Worm (Caenorhabditis elegans) whole organism, late embryonic: ENCODE data around the gene F29C4.4.

ENCODE experiments used
- F13H6.1 ChIP-seq: sonication (generic microtip); optimal IDR thresholded peaks from 2 replicates; lab custom pipeline; 2016; ENCODE audit warnings: missing genetic modification characterization, missing compliant biosample characterization
- ama-1 ChIP-seq: fragments of 150-350 bp; optimal IDR thresholded peaks from 2 replicates; lab custom pipeline; 2014
- ceh-30 ChIP-seq: fragments of 150-350 bp; optimal IDR thresholded peaks from 2 replicates; lab custom pipeline; 2014; ENCODE audit warnings: missing biosample characterization, missing genetic modification characterization
- dmd-4 ChIP-seq: sonication (generic microtip); optimal IDR thresholded peaks from 2 replicates; lab custom pipeline; 2016; ENCODE audit warnings: borderline replicate concordance, missing genetic modification characterization, missing compliant biosample characterization
- dve-1 ChIP-seq: sonication (generic microtip); optimal IDR thresholded peaks from 2 replicates; lab custom pipeline; 2017; ENCODE audit warnings: antibody characterized with exemption, mild to moderate bottlenecking, missing genetic modification characterization, missing compliant biosample characterization
- elt-2 ChIP-seq: sonication (generic microtip); optimal IDR thresholded peaks from 2 replicates; lab custom pipeline; 2016; ENCODE audit warnings: missing genetic modification reagents, missing genetic modification characterization, missing compliant biosample characterization
- fkh-10 ChIP-seq: fragments of 150-350 bp; optimal IDR thresholded peaks from 2 replicates; lab custom pipeline; 2014; ENCODE audit warnings: missing biosample characterization, missing genetic modification reagents, missing genetic modification characterization
- madf-2 ChIP-seq: sonication (generic microtip); optimal IDR thresholded peaks from 2 replicates; lab custom pipeline; 2017; ENCODE audit warnings: missing genetic modification characterization, missing compliant biosample characterization
- nfya-1 ChIP-seq: sonication (generic microtip); optimal IDR thresholded peaks from 2 replicates; lab custom pipeline; 2017; ENCODE audit warnings: missing genetic modification characterization, mild to moderate bottlenecking, missing compliant biosample characterization, antibody characterized with exemption, moderate library complexity
- nhr-11 ChIP-seq: fragments of 150-350 bp; optimal IDR thresholded peaks from 2 replicates; lab custom pipeline; 2014; ENCODE audit warnings: missing biosample characterization, missing genetic modification characterization
- pha-4 ChIP-seq: fragments of 150-350 bp; optimal IDR thresholded peaks from 2 replicates; lab custom pipeline; 2018; ENCODE audit warnings: missing biosample characterization, missing genetic modification reagents, missing genetic modification characterization
- tbx-2 ChIP-seq: sonication (generic microtip); optimal IDR thresholded peaks from 2 replicates; lab custom pipeline; 2016; ENCODE audit warnings: missing genetic modification characterization, missing compliant biosample characterization
- unc-3 ChIP-seq, 2 experiments: fragments of 200-800 bp in 1 of 2; sonication (Bioruptor generic) in 1 of 2; sonication (generic microtip) in 1 of 2; conservative IDR thresholded peaks in 1 of 2; optimal IDR thresholded peaks in 1 of 2; 2 replicates each; pipeline versions ENCODE4 v1.3.6 to Lab custom; 2016 to 2022; ENCODE audit warnings: missing compliant biosample characterization in 2 of 2, missing genetic modification characterization in 2 of 2, missing genetic modification reagents in 1 of 2
- unc-55 ChIP-seq: sonication (generic microtip); optimal IDR thresholded peaks from 2 replicates; lab custom pipeline; 2017; ENCODE audit warnings: missing biosample characterization, missing genetic modification reagents, missing genetic modification characterization

DNA sequence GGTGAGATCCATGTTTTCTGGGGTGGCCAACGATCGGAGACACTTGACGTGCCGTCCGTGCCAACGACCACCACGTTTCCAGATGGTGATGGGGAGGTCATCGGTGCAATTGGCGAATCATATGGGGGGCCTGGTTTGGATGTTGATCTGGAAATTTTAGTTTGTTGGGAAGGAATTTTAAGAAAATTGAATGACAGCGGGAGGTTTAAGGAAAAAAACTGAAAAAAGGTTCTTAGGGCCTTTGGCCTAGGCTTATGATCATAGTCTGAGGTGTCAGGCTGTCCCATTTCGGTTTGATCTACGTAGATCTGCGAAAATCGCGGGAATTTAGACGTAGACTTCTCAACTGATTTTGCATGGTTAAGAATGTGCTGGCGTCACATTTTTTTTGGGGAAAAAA, 36.3 kb downstream of the F29C4.4 start, which contains the start of gene col-99:
- no peak for TF ChIP-seq dve-1
- no peak for TF ChIP-seq madf-2 (tag; lab: Kevin White, UChicago)
- TF ChIP-seq nhr-11 (tag; lab: Kevin White, UChicago) = no peak
- no peak for TF ChIP-seq dmd-4 (tag; lab: Kevin White, UChicago)
- no peak for TF ChIP-seq fkh-10 (GFP tag; lab: Kevin White, UChicago)
- no peak for TF ChIP-seq tbx-2 (tag; lab: Kevin White, UChicago)
- no peak for TF ChIP-seq unc-3 (GFP tag; conservative IDR thresholded peaks at IDR 0.05; lab: Robert Waterston, UW)
- no peak for TF ChIP-seq unc-3 (tag; optimal IDR thresholded peaks at IDR 0.05; lab: Kevin White, UChicago)
- TF ChIP-seq ama-1 (lab: Kevin White, UChicago) = no peak
- no peak for TF ChIP-seq F13H6.1 (tag; lab: Kevin White, UChicago)
- TF ChIP-seq pha-4 (tag; lab: Kevin White, UChicago) = no peak
- TF ChIP-seq unc-55 (GFP tag; lab: Kevin White, UChicago) = no peak
- no peak for TF ChIP-seq nfya-1 (tag; lab: Kevin White, UChicago)
- TF ChIP-seq elt-2 (tag; lab: Kevin White, UChicago) = no peak
- no peak for TF ChIP-seq ceh-30
